Worm (Caenorhabditis elegans) whole organism, mixed stage, embryonic: Measurements from ENCODE around the gene atg-18.

Source experiments
- bed-3 ChIP-seq: fragments of 200-800 bp; sonication (Bioruptor generic); optimal IDR thresholded peaks from 3 replicates; lab custom pipeline; 2018; ENCODE audit warnings: mild to moderate bottlenecking, missing genetic modification characterization, moderate library complexity, missing compliant biosample characterization
- blmp-1 ChIP-seq: fragments of 150-350 bp; optimal IDR thresholded peaks from 2 replicates; lab custom pipeline; 2014; ENCODE audit warnings: missing biosample characterization, missing genetic modification characterization
- lin-13 ChIP-seq: fragments of 150-350 bp; optimal IDR thresholded peaks from 2 replicates; lab custom pipeline; 2014; ENCODE audit warnings: missing biosample characterization, missing genetic modification characterization
- nhr-12 ChIP-seq: fragments of 150-350 bp; optimal IDR thresholded peaks from 2 replicates; lab custom pipeline; 2014; ENCODE audit warnings: missing biosample characterization, missing genetic modification characterization
- nhr-237 ChIP-seq: fragments of 150-350 bp; optimal IDR thresholded peaks from 2 replicates; lab custom pipeline; 2014; ENCODE audit warnings: missing biosample characterization, missing genetic modification characterization
- nhr-28 ChIP-seq: fragments of 150-350 bp; optimal IDR thresholded peaks from 2 replicates; lab custom pipeline; 2014; ENCODE audit warnings: missing biosample characterization, missing genetic modification characterization
- sem-2 ChIP-seq: fragments of 200-800 bp; sonication (Bioruptor generic); optimal IDR thresholded peaks from 2 replicates; lab custom pipeline; 2018; ENCODE audit warnings: mild to moderate bottlenecking, missing genetic modification characterization, missing compliant biosample characterization
- unc-62 ChIP-seq: fragments of 150-350 bp; optimal IDR thresholded peaks from 2 replicates; lab custom pipeline; 2014; ENCODE audit warnings: missing biosample characterization, missing genetic modification reagents, missing genetic modification characterization
- zip-8 ChIP-seq: fragments of 150-350 bp; optimal IDR thresholded peaks from 2 replicates; lab custom pipeline; 2014; ENCODE audit warnings: missing biosample characterization, missing genetic modification characterization

DNA sequence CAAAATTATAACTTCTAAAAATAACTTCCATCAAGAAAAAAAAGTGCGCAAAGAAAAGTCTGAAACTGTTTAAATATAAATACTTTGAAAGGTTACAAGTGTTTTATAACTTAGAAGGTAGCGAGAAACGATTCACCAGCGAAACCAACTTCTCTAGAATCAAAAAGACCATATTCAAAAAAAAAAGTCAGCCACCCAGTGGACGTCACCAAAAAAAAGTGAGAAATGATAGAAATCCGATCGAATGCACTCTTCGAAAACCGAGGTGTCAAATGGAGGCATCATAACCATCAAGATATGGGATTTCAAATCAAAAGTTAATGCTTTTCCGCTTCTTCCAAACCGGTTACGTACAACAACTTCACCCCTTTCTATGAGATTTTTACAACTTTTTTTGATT is 44.7 kb downstream of the atg-18 start:
- no peak for TF ChIP-seq bed-3 (GFP tag; lab: Kevin White, UChicago)
- TF ChIP-seq nhr-12 (tag; lab: Kevin White, UChicago): no peak
- no peak for TF ChIP-seq nhr-28 (tag; lab: Kevin White, UChicago)
- TF ChIP-seq blmp-1 (tag; lab: Kevin White, UChicago): no peak
- TF ChIP-seq nhr-237 (tag; lab: Kevin White, UChicago): no peak
- TF ChIP-seq unc-62: no peak
- TF ChIP-seq sem-2 (GFP tag; lab: Kevin White, UChicago): no peak
- TF ChIP-seq lin-13: no peak
- TF ChIP-seq zip-8 (tag; lab: Kevin White, UChicago): no peak
